Fruit fly (Drosophila melanogaster): Measurements from ENCODE around the gene beat-IIa.

Gene beat-IIa

DNA sequence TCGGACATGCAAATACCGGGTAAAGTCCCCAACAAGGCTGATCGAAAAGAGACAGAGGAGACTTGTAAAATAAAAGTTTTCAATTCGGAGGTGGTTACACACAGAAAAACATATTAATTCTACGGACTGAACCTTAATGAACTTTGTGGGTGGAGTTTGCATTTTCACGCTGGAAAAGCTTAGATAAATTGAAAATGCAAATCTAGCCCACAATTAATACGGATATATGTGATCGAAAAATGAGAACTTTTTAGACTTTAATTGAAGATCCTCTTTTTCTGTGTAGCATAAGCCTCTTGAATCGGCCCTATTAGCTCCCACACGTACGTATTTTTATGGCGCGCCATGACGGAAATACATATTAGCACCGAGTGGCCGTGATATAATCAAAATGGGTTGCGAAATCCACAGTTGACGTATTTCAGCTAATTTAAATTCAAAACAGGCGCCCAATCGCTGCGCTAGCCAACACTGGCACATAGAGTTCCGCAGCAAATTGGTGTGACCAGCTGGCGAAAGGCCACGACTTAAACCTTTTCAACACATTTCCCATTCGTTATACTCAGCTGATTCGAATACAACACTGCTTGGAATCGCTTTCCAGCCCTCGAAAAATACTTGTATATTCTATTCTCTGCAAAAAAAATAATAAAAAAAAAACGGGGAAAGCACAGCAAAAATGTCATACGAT lies 19.6 kb upstream of the beat-IIa start (continued):
- no peak for TF ChIP-seq Hr38 (GFP tag; optimal IDR thresholded peaks at IDR 0.05)
- TF ChIP-seq Sox15 (GFP tag; optimal IDR thresholded peaks at IDR 0.05): no peak
- TF ChIP-seq Eip75B (GFP tag; optimal IDR thresholded peaks at IDR 0.05): peak; percentile 33
- peak; percentile 37 for TF ChIP-seq Met (GFP tag; optimal IDR thresholded peaks at IDR 0.05)
- TF ChIP-seq Eip78C (GFP tag): peak; percentile 74
- TF ChIP-seq achi (GFP tag; optimal IDR thresholded peaks at IDR 0.05): peak; percentile 35
- no peak for TF ChIP-seq fd85E (GFP tag; optimal IDR thresholded peaks at IDR 0.05)
- no peak for TF ChIP-seq Eip93F (GFP tag; optimal IDR thresholded peaks at IDR 0.05)
- peak; percentile 36 for TF ChIP-seq Blimp-1 (GFP tag; optimal IDR thresholded peaks at IDR 0.05)
- peak; percentile 11; the same call in 1 of the 2 replicates for TF ChIP-seq CG11294 (GFP tag; IDR thresholded peaks at IDR 0.05)
- TF ChIP-seq vri (GFP tag; optimal IDR thresholded peaks at IDR 0.05): peak; percentile 59
- no peak for TF ChIP-seq Lpt (GFP tag; optimal IDR thresholded peaks at IDR 0.05)
- TF ChIP-seq CG11902 (GFP tag; optimal IDR thresholded peaks at IDR 0.05): no peak
- TF ChIP-seq CG10669 (GFP tag; optimal IDR thresholded peaks at IDR 0.05): peak; percentile 21
- TF ChIP-seq Hr4 (GFP tag; optimal IDR thresholded peaks at IDR 0.05): no peak
- TF ChIP-seq CG8119 (GFP tag; IDR thresholded peaks at IDR 0.05): no peak
- TF ChIP-seq CG9139 (GFP tag; optimal IDR thresholded peaks at IDR 0.05): no peak
- no peak for TF ChIP-seq CG8319 (GFP tag; optimal IDR thresholded peaks at IDR 0.05)
- no peak for TF ChIP-seq fd59A (GFP tag; optimal IDR thresholded peaks at IDR 0.05)
- no peak for TF ChIP-seq CG32006 (GFP tag; optimal IDR thresholded peaks at IDR 0.05)
- peak; percentile 50 for TF ChIP-seq CG3032 (tag; optimal IDR thresholded peaks at IDR 0.05)

DNA sequence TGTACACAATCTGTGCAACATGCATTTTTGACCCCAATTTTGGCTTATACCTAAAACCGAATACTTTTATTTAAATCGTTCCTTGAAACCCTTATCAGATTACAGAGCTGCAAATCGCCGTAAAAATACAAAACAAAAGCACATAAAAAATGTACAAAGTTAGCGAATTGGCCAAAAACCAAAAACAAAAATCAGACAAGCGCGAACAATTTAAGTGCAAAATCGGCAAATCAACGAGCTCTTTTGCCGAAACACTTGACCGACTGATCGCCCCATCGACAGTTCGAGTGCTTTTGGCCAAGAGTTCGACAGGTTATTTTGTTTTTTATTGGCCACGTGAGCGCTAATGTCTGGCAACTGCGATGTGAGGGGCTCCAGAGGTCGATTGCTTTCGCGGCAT lies 16.0 kb upstream of the beat-IIa start:
- TF ChIP-seq Smox (GFP tag; optimal IDR thresholded peaks at IDR 0.05): no peak
- no peak for TF ChIP-seq CG34406 (GFP tag; optimal IDR thresholded peaks at IDR 0.05)
- no peak for TF ChIP-seq fkh (GFP tag; optimal IDR thresholded peaks at IDR 0.05)
- no peak for TF ChIP-seq eg (GFP tag; IDR thresholded peaks at IDR 0.05)
- no peak for TF ChIP-seq pdm3 (GFP tag; optimal IDR thresholded peaks at IDR 0.05)
- TF ChIP-seq CG4318 (GFP tag; optimal IDR thresholded peaks at IDR 0.05): no peak
- TF ChIP-seq CG7368 (GFP tag; optimal IDR thresholded peaks at IDR 0.05): no peak
- no peak for TF ChIP-seq CG6163 (GFP tag; IDR thresholded peaks at IDR 0.05)
- TF ChIP-seq CG1621 (tag; optimal IDR thresholded peaks at IDR 0.05): no peak
- TF ChIP-seq topi (GFP tag; optimal IDR thresholded peaks at IDR 0.05): no peak
- no peak for TF ChIP-seq CG15336 (GFP tag; IDR thresholded peaks at IDR 0.05)
- no peak for TF ChIP-seq CG32006 (GFP tag; optimal IDR thresholded peaks at IDR 0.05)
- no peak for TF ChIP-seq Eip75B (GFP tag; optimal IDR thresholded peaks at IDR 0.05)
- no peak for TF ChIP-seq Hr38 (GFP tag; optimal IDR thresholded peaks at IDR 0.05)
- no peak for TF ChIP-seq fd59A (GFP tag; optimal IDR thresholded peaks at IDR 0.05)
- no peak for TF ChIP-seq Lpt (GFP tag; optimal IDR thresholded peaks at IDR 0.05)

DNA sequence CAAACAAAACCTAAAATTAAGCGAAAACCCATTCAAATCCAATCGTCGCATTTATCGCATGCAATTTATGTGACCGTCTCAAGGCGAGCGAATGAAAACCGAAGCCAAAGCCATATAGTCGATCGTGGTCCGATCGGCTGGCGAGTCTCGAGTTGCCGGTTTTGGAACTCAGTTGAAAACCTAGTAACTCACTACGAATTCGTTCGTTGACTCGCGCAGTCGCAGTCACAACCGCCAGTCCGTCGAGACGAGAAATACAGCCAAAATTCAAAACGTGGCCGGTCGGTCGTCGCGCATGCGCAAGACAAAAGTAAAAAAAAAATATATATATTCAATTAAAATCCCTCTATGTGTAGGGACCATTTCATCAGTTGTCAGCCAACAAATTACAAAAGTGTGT lies 13.8 kb upstream of the beat-IIa start, which contains the start of gene lute:
lute (plus strand) TSS at position 203 of the 400 bp plus-strand sequence.
- TF ChIP-seq dac (GFP tag; optimal IDR thresholded peaks at IDR 0.05) (no peak), Sox102F (GFP tag; optimal IDR thresholded peaks at IDR 0.05) (peak; percentile 4), Eip75B (GFP tag; optimal IDR thresholded peaks at IDR 0.05) (no peak), CG11902 (GFP tag; optimal IDR thresholded peaks at IDR 0.05) (no peak), Eip78C (GFP tag) (peak; percentile 59), Hr38 (GFP tag; optimal IDR thresholded peaks at IDR 0.05) (no peak), CG6163 (GFP tag; IDR thresholded peaks at IDR 0.05) (0 out of 3 replicates have a peak, but pooled peaks have one; percentile 24), CG34406 (GFP tag; optimal IDR thresholded peaks at IDR 0.05) (no peak), dsx (GFP tag; optimal IDR thresholded peaks at IDR 0.05; ENCODE audit: poor library complexity, severe bottlenecking) (no peak), CG9139 (GFP tag; optimal IDR thresholded peaks at IDR 0.05) (no peak), CG3032 (tag; optimal IDR thresholded peaks at IDR 0.05) (no peak), Blimp-1 (GFP tag; optimal IDR thresholded peaks at IDR 0.05) (no peak), CG8319 (GFP tag; optimal IDR thresholded peaks at IDR 0.05) (no peak)
